Worm (Caenorhabditis elegans) whole organism, mixed stage, embryonic: ENCODE data around the gene F59G1.4.

Source experiments
- M03D4.4 ChIP-seq: sonication (generic microtip); optimal IDR thresholded peaks from 2 replicates; lab custom pipeline; 2017; ENCODE audit warnings: mild to moderate bottlenecking, missing genetic modification characterization, missing compliant biosample characterization
- bed-3 ChIP-seq: fragments of 200-800 bp; sonication (Bioruptor generic); optimal IDR thresholded peaks from 3 replicates; lab custom pipeline; 2018; ENCODE audit warnings: mild to moderate bottlenecking, missing genetic modification characterization, moderate library complexity, missing compliant biosample characterization
- blmp-1 ChIP-seq: fragments of 150-350 bp; optimal IDR thresholded peaks from 2 replicates; lab custom pipeline; 2014; ENCODE audit warnings: missing biosample characterization, missing genetic modification characterization
- ceh-39 ChIP-seq: fragments of 150-350 bp; optimal IDR thresholded peaks from 2 replicates; lab custom pipeline; 2014; ENCODE audit warnings: missing biosample characterization, missing genetic modification characterization
- ceh-43 ChIP-seq: fragments of 200-800 bp; sonication (Bioruptor generic); optimal IDR thresholded peaks from 2 replicates; lab custom pipeline; 2018; ENCODE audit warnings: mild to moderate bottlenecking, missing genetic modification characterization, moderate library complexity, missing compliant biosample characterization
- ceh-83 ChIP-seq: fragments of 200-800 bp; sonication (Bioruptor generic); optimal IDR thresholded peaks from 2 replicates; lab custom pipeline; 2018; ENCODE audit warnings: mild to moderate bottlenecking, missing genetic modification characterization, missing compliant biosample characterization
- ces-1 ChIP-seq: fragments of 150-350 bp; optimal IDR thresholded peaks from 2 replicates; lab custom pipeline; 2014; ENCODE audit warnings: missing biosample characterization, missing genetic modification reagents, missing genetic modification characterization
- cnd-1 ChIP-seq: fragments of 200-800 bp; sonication (Bioruptor generic); optimal IDR thresholded peaks from 2 replicates; lab custom pipeline; 2018; ENCODE audit warnings: mild to moderate bottlenecking, missing genetic modification characterization, missing compliant biosample characterization
- drap-1 ChIP-seq: fragments of 200-800 bp; sonication (Bioruptor generic); optimal IDR thresholded peaks from 3 replicates; lab custom pipeline; 2018; ENCODE audit warnings: mild to moderate bottlenecking, missing genetic modification characterization, missing compliant biosample characterization
- elt-1 ChIP-seq: sonication (generic microtip); optimal IDR thresholded peaks from 2 replicates; lab custom pipeline; 2017; ENCODE audit warnings: missing genetic modification characterization, mild to moderate bottlenecking, missing compliant biosample characterization, antibody characterized with exemption, moderate library complexity, borderline replicate concordance; ENCODE audit not compliant: insufficient read depth
- elt-3 ChIP-seq: fragments of 150-350 bp; optimal IDR thresholded peaks from 2 replicates; lab custom pipeline; 2014; ENCODE audit warnings: missing biosample characterization, missing genetic modification characterization
- flh-1 ChIP-seq: fragments of 200-800 bp; sonication (Bioruptor generic); optimal IDR thresholded peaks from 2 replicates; lab custom pipeline; 2018; ENCODE audit warnings: mild to moderate bottlenecking, missing genetic modification characterization, moderate library complexity, missing compliant biosample characterization
- ham-2 ChIP-seq: fragments of 200-800 bp; sonication (Bioruptor generic); optimal IDR thresholded peaks from 2 replicates; lab custom pipeline; 2018; ENCODE audit warnings: mild to moderate bottlenecking, missing genetic modification characterization, missing compliant biosample characterization
- hlh-1 ChIP-seq: fragments of 150-350 bp; optimal IDR thresholded peaks from 2 replicates; lab custom pipeline; 2014; ENCODE audit warnings: missing biosample characterization, missing genetic modification reagents, missing genetic modification characterization
- lin-13 ChIP-seq: fragments of 150-350 bp; optimal IDR thresholded peaks from 2 replicates; lab custom pipeline; 2014; ENCODE audit warnings: missing biosample characterization, missing genetic modification characterization
- lin-32 ChIP-seq: fragments of 200-800 bp; sonication (Bioruptor generic); optimal IDR thresholded peaks from 2 replicates; lab custom pipeline; 2018; ENCODE audit warnings: mild to moderate bottlenecking, missing genetic modification characterization, missing compliant biosample characterization
- mab-5 ChIP-seq: fragments of 150-350 bp; optimal IDR thresholded peaks from 2 replicates; lab custom pipeline; 2014; ENCODE audit warnings: missing biosample characterization, missing genetic modification characterization
- mep-1 ChIP-seq: fragments of 150-350 bp; optimal IDR thresholded peaks from 2 replicates; lab custom pipeline; 2017; ENCODE audit warnings: missing biosample characterization, missing genetic modification reagents, missing genetic modification characterization, inconsistent platforms
- mls-2 ChIP-seq: sonication (generic microtip); optimal IDR thresholded peaks from 2 replicates; lab custom pipeline; 2016; ENCODE audit warnings: mild to moderate bottlenecking, missing genetic modification characterization, moderate library complexity, missing compliant biosample characterization
- nhr-12 ChIP-seq: fragments of 150-350 bp; optimal IDR thresholded peaks from 2 replicates; lab custom pipeline; 2014; ENCODE audit warnings: missing biosample characterization, missing genetic modification characterization
- nhr-2 ChIP-seq: fragments of 150-350 bp; optimal IDR thresholded peaks from 2 replicates; lab custom pipeline; 2014; ENCODE audit warnings: missing biosample characterization, missing genetic modification characterization
- nhr-237 ChIP-seq: fragments of 150-350 bp; optimal IDR thresholded peaks from 2 replicates; lab custom pipeline; 2014; ENCODE audit warnings: missing biosample characterization, missing genetic modification characterization
- nhr-28 ChIP-seq: fragments of 150-350 bp; optimal IDR thresholded peaks from 2 replicates; lab custom pipeline; 2014; ENCODE audit warnings: missing biosample characterization, missing genetic modification characterization
- nhr-76 ChIP-seq: sonication (generic microtip); optimal IDR thresholded peaks from 2 replicates; lab custom pipeline; 2017; ENCODE audit warnings: missing biosample characterization, missing genetic modification characterization
- pha-4 ChIP-seq: fragments of 150-350 bp; optimal IDR thresholded peaks from 2 replicates; lab custom pipeline; 2018; ENCODE audit warnings: missing biosample characterization, missing genetic modification reagents, missing genetic modification characterization
- sem-2 ChIP-seq: fragments of 200-800 bp; sonication (Bioruptor generic); optimal IDR thresholded peaks from 2 replicates; lab custom pipeline; 2018; ENCODE audit warnings: mild to moderate bottlenecking, missing genetic modification characterization, missing compliant biosample characterization
- sptf-1 ChIP-seq: sonication (generic microtip); optimal IDR thresholded peaks from 2 replicates; lab custom pipeline; 2017; ENCODE audit warnings: mild to moderate bottlenecking, missing genetic modification characterization, moderate library complexity, missing compliant biosample characterization
- tbx-8 ChIP-seq: fragments of 200-800 bp; sonication (Bioruptor generic); optimal IDR thresholded peaks from 2 replicates; lab custom pipeline; 2018; ENCODE audit warnings: mild to moderate bottlenecking, missing genetic modification characterization, moderate library complexity, missing compliant biosample characterization
- unc-120 ChIP-seq: sonication (generic microtip); optimal IDR thresholded peaks from 2 replicates; lab custom pipeline; 2017; ENCODE audit warnings: missing genetic modification characterization, missing compliant biosample characterization; ENCODE audit not compliant: poor library complexity, severe bottlenecking
- unc-62 ChIP-seq: fragments of 150-350 bp; optimal IDR thresholded peaks from 2 replicates; lab custom pipeline; 2014; ENCODE audit warnings: missing biosample characterization, missing genetic modification reagents, missing genetic modification characterization
- zip-8 ChIP-seq: fragments of 150-350 bp; optimal IDR thresholded peaks from 2 replicates; lab custom pipeline; 2014; ENCODE audit warnings: missing biosample characterization, missing genetic modification characterization
- ztf-11 ChIP-seq: fragments of 150-350 bp; optimal IDR thresholded peaks from 2 replicates; lab custom pipeline; 2014; ENCODE audit warnings: missing biosample characterization, missing genetic modification characterization

F59G1.4 gene

DNA sequence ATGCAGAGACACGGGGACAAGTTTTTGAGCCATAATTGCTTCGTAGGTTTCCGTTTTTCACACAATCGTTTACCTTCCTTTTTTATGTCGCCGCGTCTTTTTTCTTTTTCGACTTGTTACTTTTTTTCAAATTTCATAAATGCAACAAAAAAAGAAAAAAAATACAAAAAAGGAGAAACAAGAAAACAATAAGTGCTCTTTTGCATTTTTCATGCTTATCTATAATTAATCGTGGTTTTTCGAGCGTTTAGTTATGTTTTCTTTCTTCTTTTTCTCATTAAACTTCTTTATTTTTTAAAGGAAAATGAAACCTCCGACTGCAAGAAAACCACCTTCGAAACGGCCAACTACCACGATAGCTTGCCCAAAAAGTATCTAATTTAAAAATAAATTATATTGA lies at the start of gene F59G1.4:
TSS of gene F59G1.4 (plus strand) at position 301 of the 400 bp plus-strand sequence.
- TF ChIP-seq tbx-8 (GFP tag; lab: Kevin White, UChicago), result no peak
- TF ChIP-seq hlh-1 (tag; lab: Kevin White, UChicago), result no peak
- no peak for TF ChIP-seq ceh-43 (GFP tag; lab: Kevin White, UChicago)
- TF ChIP-seq nhr-237, result no peak
- TF ChIP-seq nhr-12 (tag; lab: Kevin White, UChicago), result no peak
- no peak for TF ChIP-seq unc-120
- TF ChIP-seq cnd-1 (tag; lab: Kevin White, UChicago), result no peak
- TF ChIP-seq ceh-83 (GFP tag; lab: Kevin White, UChicago), result no peak
- TF ChIP-seq nhr-76 (tag; lab: Kevin White, UChicago), result no peak
- no peak for TF ChIP-seq ces-1 (GFP tag; lab: Kevin White, UChicago)
- TF ChIP-seq lin-13 (tag; lab: Kevin White, UChicago), result no peak
- TF ChIP-seq M03D4.4 (tag; lab: Kevin White, UChicago), result no peak
- TF ChIP-seq bed-3, result no peak

DNA sequence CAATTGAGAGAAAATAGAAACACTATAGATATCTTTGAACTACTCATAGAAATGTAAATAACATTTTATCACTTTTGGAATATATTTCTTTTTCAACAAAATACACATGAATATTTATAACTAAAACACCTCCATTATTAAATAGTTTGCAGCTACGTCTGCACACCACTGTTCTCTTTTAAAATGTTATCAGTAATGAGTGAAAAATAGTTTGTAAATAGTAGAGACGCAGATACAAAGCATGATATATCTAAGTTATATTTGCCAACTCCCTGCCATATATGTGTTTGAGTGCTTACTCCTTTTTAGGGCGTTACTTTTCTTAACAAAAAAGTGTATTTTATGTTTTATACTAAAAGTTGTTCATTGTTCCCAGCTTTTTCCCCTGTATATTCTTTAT lies 49.8 kb upstream of the F59G1.4 start:
- TF ChIP-seq cnd-1 (tag; lab: Kevin White, UChicago) (no peak), bed-3 (no peak), sem-2 (GFP tag; lab: Kevin White, UChicago) (no peak), nhr-237 (no peak), tbx-8 (GFP tag; lab: Kevin White, UChicago) (no peak), lin-13 (tag; lab: Kevin White, UChicago) (no peak), nhr-28 (no peak), ceh-39 (tag; lab: Kevin White, UChicago) (no peak), unc-120 (no peak), hlh-1 (tag; lab: Kevin White, UChicago) (no peak), mep-1 (tag; lab: Kevin White, UChicago) (no peak), drap-1 (GFP tag; lab: Kevin White, UChicago) (no peak), pha-4 (no peak), ces-1 (GFP tag; lab: Kevin White, UChicago) (no peak)
- TF ChIP-seq, all 35 proteins: peak for 0

DNA sequence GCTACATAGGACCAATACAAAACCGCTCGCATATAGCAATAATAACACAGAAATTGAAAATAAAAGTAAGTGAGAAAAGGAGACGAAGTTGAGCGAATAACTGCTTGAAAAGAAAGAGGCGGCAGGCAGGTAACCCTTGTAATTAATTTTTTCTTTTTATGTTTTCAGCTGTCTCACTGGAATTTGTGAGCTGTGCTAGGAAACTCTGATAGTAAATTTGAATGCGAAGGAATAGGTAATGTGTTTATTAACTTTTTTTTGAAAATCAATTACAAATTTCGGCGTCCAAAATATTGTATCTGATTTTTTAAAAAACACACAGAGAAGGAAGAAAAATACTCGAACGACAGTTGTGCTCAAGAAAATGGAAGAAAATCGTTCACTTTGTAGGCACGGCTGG lies 44.0 kb upstream of the F59G1.4 start, which contains the start of gene H41C03.2:
TSS of gene H41C03.2 (minus strand) at position 101 of the 400 bp plus-strand sequence.
- TF ChIP-seq blmp-1 (tag; lab: Kevin White, UChicago) (no peak), unc-62 (GFP tag; lab: Kevin White, UChicago) (no peak), lin-13 (tag; lab: Kevin White, UChicago) (no peak), zip-8 (tag; lab: Kevin White, UChicago) (no peak), elt-1 (tag; lab: Kevin White, UChicago) (no peak), ces-1 (GFP tag; lab: Kevin White, UChicago) (no peak), nhr-2 (tag; lab: Kevin White, UChicago) (no peak), cnd-1 (tag; lab: Kevin White, UChicago) (no peak), mls-2 (tag; lab: Kevin White, UChicago) (no peak), ztf-11 (tag; lab: Kevin White, UChicago) (no peak), pha-4 (no peak), ham-2 (GFP tag; lab: Kevin White, UChicago) (no peak), ceh-43 (GFP tag; lab: Kevin White, UChicago) (no peak), nhr-12 (tag; lab: Kevin White, UChicago) (no peak), M03D4.4 (tag; lab: Kevin White, UChicago) (no peak), mab-5 (no peak), flh-1 (GFP tag; lab: Kevin White, UChicago) (no peak), unc-120 (no peak)

ce11 chrII:5853261-5853660 lies 42.7 kb upstream of the F59G1.4 start:
- TF ChIP-seq elt-3, result peak; percentile 44
- TF ChIP-seq ham-2 (GFP tag; lab: Kevin White, UChicago), result peak; percentile 51
- TF ChIP-seq mls-2 (tag; lab: Kevin White, UChicago), result no peak

ce11 chrII:5854122-5854521 lies 41.8 kb upstream of the F59G1.4 start, which contains the start of gene H41C03.1:
H41C03.1 (plus strand) TSS chrII:5854422.
- TF ChIP-seq nhr-28 (no peak), elt-3 (no peak), bed-3 (no peak), nhr-237 (no peak), flh-1 (GFP tag; lab: Kevin White, UChicago) (no peak), elt-1 (tag; lab: Kevin White, UChicago) (no peak), sem-2 (GFP tag; lab: Kevin White, UChicago) (no peak), zip-8 (tag; lab: Kevin White, UChicago) (no peak), mep-1 (tag; lab: Kevin White, UChicago) (no peak), lin-13 (tag; lab: Kevin White, UChicago) (no peak), cnd-1 (tag; lab: Kevin White, UChicago) (no peak), lin-32 (no peak), unc-62 (GFP tag; lab: Kevin White, UChicago) (no peak), sptf-1 (tag; lab: Kevin White, UChicago) (no peak), nhr-2 (tag; lab: Kevin White, UChicago) (no peak), mab-5 (no peak)
